Fruit fly (Drosophila melanogaster) Kc167 (cell line): ENCODE results near the gene CG11380.

ENCODE experiments used
- h ChIP-seq: fragments of >200 bp; optimal IDR thresholded peaks from 3 replicates; lab custom pipeline; 2018; ENCODE audit warnings: missing external identifiers
- insv ChIP-seq: fragments of >200 bp; optimal IDR thresholded peaks from 3 replicates; lab custom pipeline; 2018; ENCODE audit warnings: missing external identifiers
- ttk ChIP-seq: sonication (Bioruptor generic); optimal IDR thresholded peaks from 2 replicates; lab custom pipeline; 2017; ENCODE audit warnings: missing external identifiers

DNA sequence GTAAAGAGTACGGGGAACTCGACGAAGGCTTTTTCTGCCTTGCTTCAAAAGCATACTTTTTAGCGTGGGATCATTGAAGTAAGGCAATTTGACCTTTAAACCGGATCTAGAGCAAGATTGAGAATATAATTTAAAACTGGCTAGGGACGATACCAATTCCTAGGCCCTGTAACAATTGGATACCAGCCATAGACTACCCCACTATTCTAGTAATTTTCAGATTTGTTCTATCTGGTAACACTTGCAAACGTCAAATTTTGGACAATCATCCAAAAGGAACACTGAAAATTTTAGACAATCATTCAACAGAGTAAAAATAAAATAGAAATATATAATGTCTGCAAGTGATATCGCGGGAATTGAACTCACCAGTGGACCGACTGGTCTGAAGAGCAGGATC lies 45.8 kb upstream of the CG11380 start, which contains the start of gene CG14628:
- TF ChIP-seq h (no peak), insv (lab: Kevin White, UChicago) (no peak), ttk (lab: Kevin White, UChicago) (no peak)
